Fruit fly (Drosophila melanogaster) whole organism, prepupa: ENCODE measurements around the gene CG44574.

Source experiments
- CG34406 ChIP-seq: fragments of 200-800 bp; sonication (Bioruptor generic); optimal IDR thresholded peaks from 3 replicates; lab custom pipeline; 2016; ENCODE audit warnings: missing biosample characterization, missing genetic modification characterization
- CG6163 ChIP-seq: fragments of 200-800 bp; sonication (Bioruptor generic); IDR thresholded peaks from 3 replicates; pipeline ENCODE4 v1.3.6; 2022; ENCODE audit warnings: missing biosample characterization, missing genetic modification characterization
- CG6808 ChIP-seq: fragments of 200-800 bp; sonication (Bioruptor generic); optimal IDR thresholded peaks from 3 replicates; lab custom pipeline; 2017; ENCODE audit warnings: missing biosample characterization, missing genetic modification characterization, mild to moderate bottlenecking, moderate library complexity, missing genetic modification reagents
- CG7368 ChIP-seq: fragments of 200-800 bp; sonication (Bioruptor generic); optimal IDR thresholded peaks from 3 replicates; lab custom pipeline; 2016; ENCODE audit warnings: missing biosample characterization, missing genetic modification characterization
- dac ChIP-seq: fragments of 200-800 bp; sonication (Bioruptor generic); optimal IDR thresholded peaks from 2 replicates; lab custom pipeline; 2017; ENCODE audit warnings: missing biosample characterization, mild to moderate bottlenecking, missing genetic modification characterization

CG44574 gene

DNA sequence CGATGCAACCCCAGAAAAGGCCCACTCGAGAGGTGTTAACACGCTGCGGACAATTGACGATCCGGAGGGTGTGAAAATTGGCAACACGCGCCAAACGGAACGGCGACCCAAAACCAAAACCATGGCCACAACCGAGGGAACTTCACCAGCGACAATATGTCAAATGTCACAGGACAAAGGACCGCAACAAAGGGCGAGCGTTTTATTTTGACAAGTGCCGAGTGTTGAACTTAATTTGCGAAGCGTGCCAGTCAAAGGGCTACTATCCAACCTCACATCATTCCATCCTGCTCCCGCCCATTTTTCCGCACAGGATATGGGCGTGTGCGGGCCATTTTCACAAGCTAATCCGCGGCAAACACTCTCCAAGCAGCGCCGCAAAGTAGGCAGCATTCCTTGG is 43.8 kb downstream of the CG44574 start:
- no peak for TF ChIP-seq CG6808
- no peak for TF ChIP-seq dac (GFP tag; lab: Kevin White, UChicago)
- no peak for TF ChIP-seq CG34406 (GFP tag; lab: Kevin White, UChicago)
- no peak for TF ChIP-seq CG7368 (GFP tag; lab: Kevin White, UChicago)
- no peak for TF ChIP-seq CG6163 (GFP tag; lab: Robert Waterston, UW)
